Fruit fly (Drosophila melanogaster): Measurements from ENCODE around the gene CG33494.

The CG33494 gene

DNA sequence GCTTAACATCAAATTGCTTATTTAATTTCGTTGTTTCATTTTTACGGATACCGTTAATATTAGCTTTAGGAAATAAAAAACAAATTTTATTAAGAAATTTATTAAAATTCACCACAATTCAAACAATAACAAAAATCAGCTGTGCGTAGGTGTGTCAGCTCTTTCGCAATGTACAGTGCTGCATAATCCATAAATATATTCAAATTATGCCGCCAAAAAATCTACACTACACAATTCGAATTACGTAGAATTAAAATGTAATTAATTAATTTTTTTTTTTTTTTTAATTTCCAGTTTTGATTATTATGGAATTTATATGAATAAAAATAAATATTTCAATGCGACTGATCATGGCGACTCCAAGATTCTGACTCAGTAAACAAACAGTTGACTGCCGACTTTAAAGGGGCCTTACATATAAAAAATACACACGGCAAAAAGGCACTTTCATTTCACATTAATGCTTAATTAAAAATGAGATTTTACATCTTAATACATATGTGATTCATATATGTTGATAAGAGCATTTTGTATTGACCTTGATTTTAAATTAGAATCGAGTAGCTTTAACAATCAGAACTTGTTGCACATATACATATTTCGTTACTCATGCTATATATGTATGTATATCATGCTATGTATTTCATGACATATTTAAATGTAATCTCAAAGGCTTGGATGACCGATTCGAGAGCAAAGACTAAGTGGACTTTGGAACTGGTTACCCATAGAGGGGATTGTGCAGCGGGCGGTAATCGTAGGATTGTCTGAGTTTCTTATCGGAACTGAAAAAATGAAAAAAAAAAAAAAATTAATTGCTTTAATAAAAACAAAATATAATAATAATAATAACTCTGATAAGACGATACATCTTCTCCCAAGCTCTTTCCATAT lies 1.4 kb downstream of the CG33494 start (continued):
- TF ChIP-seq ken (GFP tag; IDR thresholded peaks at IDR 0.05) (no peak), ttk (GFP tag; IDR thresholded peaks at IDR 0.05) (no peak), CG14667 (GFP tag; IDR thresholded peaks at IDR 0.05) (no peak), CG12155 (GFP tag; optimal IDR thresholded peaks at IDR 0.05) (no peak), CG9609 (GFP tag; optimal IDR thresholded peaks at IDR 0.05) (no peak), HmgD (GFP tag; optimal IDR thresholded peaks at IDR 0.05) (no peak), kni (GFP tag; optimal IDR thresholded peaks at IDR 0.05) (no peak), NK7.1 (GFP tag; optimal IDR thresholded peaks at IDR 0.05) (no peak), sd (tag; optimal IDR thresholded peaks at IDR 0.05) (no peak), zf30C (GFP tag; optimal IDR thresholded peaks at IDR 0.05) (no peak), CG4360 (GFP tag; IDR thresholded peaks at IDR 0.05) (no peak), Dfd (GFP tag; optimal IDR thresholded peaks at IDR 0.05) (no peak), CG7357 (GFP tag; IDR thresholded peaks at IDR 0.05) (no peak), odd (GFP tag; optimal IDR thresholded peaks at IDR 0.05) (no peak), Trl (optimal IDR thresholded peaks at IDR 0.05) (no peak), Trl (GFP tag; optimal IDR thresholded peaks at IDR 0.05) (no peak), CG6175 (GFP tag; IDR thresholded peaks at IDR 0.05) (no peak), Dip2 (GFP tag; IDR thresholded peaks at IDR 0.05) (no peak), CG33213 (GFP tag; optimal IDR thresholded peaks at IDR 0.05) (no peak), her (GFP tag; optimal IDR thresholded peaks at IDR 0.05) (no peak)

DNA sequence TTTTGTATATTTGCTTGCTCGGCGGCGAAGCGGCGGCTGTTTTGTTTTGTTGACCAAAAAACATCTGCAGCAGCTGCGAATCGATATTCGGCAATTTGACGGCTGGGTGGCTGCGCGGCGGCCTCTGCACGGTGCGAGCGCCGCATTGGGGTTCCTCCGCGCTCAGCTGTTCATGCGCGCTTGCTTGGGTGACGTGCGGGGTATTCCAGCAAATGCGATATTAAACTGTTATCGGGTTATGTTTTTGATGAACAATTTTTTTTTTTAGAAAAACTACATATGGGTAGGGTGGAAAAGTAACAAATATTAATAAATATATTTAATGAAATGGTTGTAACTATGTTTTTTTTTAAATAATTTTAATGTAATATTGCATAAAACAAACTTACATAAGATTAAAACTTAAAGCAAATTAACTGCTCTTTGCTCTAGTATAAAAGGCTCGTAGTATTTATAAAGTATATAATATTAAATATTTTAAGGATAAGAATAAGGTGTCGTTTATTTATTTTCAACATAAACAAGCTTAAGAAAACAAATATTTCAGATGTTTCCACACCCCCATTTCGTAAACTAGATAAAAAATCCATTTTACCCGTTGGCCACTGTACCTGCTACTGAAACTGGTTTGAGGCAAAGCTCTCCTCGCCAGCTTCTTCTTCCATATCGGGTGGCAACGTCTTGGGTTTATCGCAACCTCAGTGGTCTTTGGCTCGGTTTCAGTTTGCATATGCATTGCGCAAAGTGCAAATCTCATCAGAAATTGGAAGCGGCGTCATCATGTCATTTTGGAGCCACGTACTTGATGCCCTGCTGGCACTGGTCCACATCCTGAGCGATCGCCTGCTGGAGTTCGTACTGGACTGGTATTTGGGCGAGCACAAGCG lies 3.9 kb downstream of the CG33494 start, which contains the start of the genes Gnpat and CG5112:
Gene Gnpat (minus strand): TSS at position 159 of the 887 bp plus-strand sequence.
Gene CG5112 (plus strand): TSS at position 683 of the 887 bp plus-strand sequence.
- peak; percentile 71 for TF ChIP-seq CG4282 (GFP tag; optimal IDR thresholded peaks at IDR 0.05)
- peak; percentile 40 for TF ChIP-seq slp2 (GFP tag; optimal IDR thresholded peaks at IDR 0.05)
- peak; percentile 62 for TF ChIP-seq CG9215 (GFP tag; IDR thresholded peaks at IDR 0.05)
- TF ChIP-seq Hr51 (GFP tag; optimal IDR thresholded peaks at IDR 0.05), result peak; percentile 45 to 80
- TF ChIP-seq sima (GFP tag; optimal IDR thresholded peaks at IDR 0.05), result no peak
- TF ChIP-seq CG34376 (GFP tag; optimal IDR thresholded peaks at IDR 0.05), result peak; percentile 10
- peak; percentile 45 for TF ChIP-seq danr (GFP tag; IDR thresholded peaks at IDR 0.05)
- TF ChIP-seq btn (GFP tag; optimal IDR thresholded peaks at IDR 0.05), result no peak
- peak; percentile 56; the same call in 2 of the 3 replicates for TF ChIP-seq Doc3 (GFP tag; IDR thresholded peaks at IDR 0.05; ENCODE audit: partially characterized antibody)
- TF ChIP-seq hkb (optimal IDR thresholded peaks at IDR 0.05), result no peak
- peak; percentile 11; the same call in 1 of the 2 replicates for TF ChIP-seq hkb (GFP tag; IDR thresholded peaks at IDR 0.05)
- TF ChIP-seq ken (GFP tag; IDR thresholded peaks at IDR 0.05), result peak; percentile 92
- peak; percentile 41 for TF ChIP-seq nerfin-1 (tag; optimal IDR thresholded peaks at IDR 0.05)
- TF ChIP-seq CG15479 (GFP tag; optimal IDR thresholded peaks at IDR 0.05), result no peak
- peak; percentile 55; the same call in 2 of the 3 replicates for TF ChIP-seq CG6175 (GFP tag; IDR thresholded peaks at IDR 0.05)
- no peak for TF ChIP-seq schlank (tag; optimal IDR thresholded peaks at IDR 0.05)
- peak; percentile 69 for TF ChIP-seq lmd (GFP tag; IDR thresholded peaks at IDR 0.05)
- TF ChIP-seq CG4854 (GFP tag; optimal IDR thresholded peaks at IDR 0.05), result no peak
- no peak for TF ChIP-seq sens-2 (GFP tag; IDR thresholded peaks at IDR 0.05)
- TF ChIP-seq CG7963 (GFP tag; IDR thresholded peaks at IDR 0.05; ENCODE audit: partially characterized antibody), result peak; percentile 73
- TF ChIP-seq CG9876 (GFP tag; optimal IDR thresholded peaks at IDR 0.05), result peak; percentile 76
- peak; percentile 68 for TF ChIP-seq cas (GFP tag; IDR thresholded peaks at IDR 0.05)
- TF ChIP-seq zen2 (GFP tag; IDR thresholded peaks at IDR 0.05; ENCODE audit: partially characterized antibody), result peak; percentile 61; the same call in 2 of the 3 replicates
- TF ChIP-seq sqz (GFP tag; optimal IDR thresholded peaks at IDR 0.05), result peak; percentile 39
- TF ChIP-seq HmgD (GFP tag; optimal IDR thresholded peaks at IDR 0.05), result peak; percentile 74
- peak; percentile 7 for TF ChIP-seq CG4617 (GFP tag; optimal IDR thresholded peaks at IDR 0.05; ENCODE audit: borderline replicate concordance)
- peak; percentile 35 for TF ChIP-seq CG4424 (GFP tag; optimal IDR thresholded peaks at IDR 0.05)
- TF ChIP-seq Chrac-16 (GFP tag; optimal IDR thresholded peaks at IDR 0.05), result peak; percentile 52
- peak; percentile 43 for TF ChIP-seq bcd (GFP tag; optimal IDR thresholded peaks at IDR 0.05)
- peak; percentile 22 for TF ChIP-seq CG10209 (GFP tag; optimal IDR thresholded peaks at IDR 0.05)
